Fruit fly (Drosophila melanogaster): ENCODE measurements around the gene Pcyt2.
A peak's percentile ranks its signal among the peaks of the same experiment; 100 is the strongest.

DNA sequence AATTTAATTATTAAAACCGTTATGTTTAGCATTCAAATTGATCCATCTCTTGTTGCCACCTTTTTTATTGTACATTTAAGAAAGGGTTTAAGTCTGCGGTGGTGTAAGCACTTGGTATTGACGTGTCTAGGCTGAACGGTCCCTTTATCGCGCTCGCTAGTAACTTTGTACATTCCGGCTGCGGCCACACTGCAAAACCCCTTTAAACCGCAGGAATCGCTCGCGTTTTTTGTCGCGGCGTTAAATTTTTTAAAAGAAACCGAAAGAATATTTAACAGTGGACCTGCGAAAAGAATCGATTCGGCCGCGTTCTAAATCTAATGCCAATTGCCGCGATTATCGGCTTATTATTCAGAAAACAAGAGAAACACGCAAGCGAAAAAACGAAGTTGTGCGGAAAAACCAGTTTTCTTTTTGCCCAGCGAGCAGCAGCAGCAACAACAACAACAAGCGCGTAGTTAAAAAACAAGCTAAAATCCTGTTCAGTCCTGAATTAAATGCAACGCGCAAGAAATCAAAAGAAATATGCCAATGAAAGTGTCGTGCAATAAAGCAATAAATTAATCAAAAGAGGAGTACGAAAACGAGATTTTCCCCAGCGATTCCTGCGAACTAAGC lies 23.3 kb downstream of the Pcyt2 start, which contains the start of gene CG13917:
- TF ChIP-seq CG8478 (optimal IDR thresholded peaks at IDR 0.05) (no peak), CTCF (optimal IDR thresholded peaks at IDR 0.05) (peak in 1 of 2 experiments; percentile 54)
